Worm (Caenorhabditis elegans) whole organism, late embryonic: ENCODE results near the gene msp-78.

Experiments
- ama-1 ChIP-seq: fragments of 150-350 bp; optimal IDR thresholded peaks from 2 replicates; lab custom pipeline; 2014
- dve-1 ChIP-seq: sonication (generic microtip); optimal IDR thresholded peaks from 2 replicates; lab custom pipeline; 2017; ENCODE audit warnings: antibody characterized with exemption, mild to moderate bottlenecking, missing genetic modification characterization, missing compliant biosample characterization
- fkh-10 ChIP-seq: fragments of 150-350 bp; optimal IDR thresholded peaks from 2 replicates; lab custom pipeline; 2014; ENCODE audit warnings: missing biosample characterization, missing genetic modification reagents, missing genetic modification characterization
- hlh-6 ChIP-seq: sonication (generic microtip); optimal IDR thresholded peaks from 2 replicates; lab custom pipeline; 2016; ENCODE audit warnings: missing genotype, missing genetic modification characterization, missing compliant biosample characterization
- npax-4 ChIP-seq: sonication (generic microtip); optimal IDR thresholded peaks from 2 replicates; lab custom pipeline; 2016; ENCODE audit warnings: missing genetic modification characterization, missing compliant biosample characterization
- pha-4 ChIP-seq: fragments of 150-350 bp; optimal IDR thresholded peaks from 2 replicates; lab custom pipeline; 2018; ENCODE audit warnings: missing biosample characterization, missing genetic modification reagents, missing genetic modification characterization
- sox-4 ChIP-seq: sonication (generic microtip); optimal IDR thresholded peaks from 2 replicates; lab custom pipeline; 2017; ENCODE audit warnings: mild to moderate bottlenecking, missing genetic modification characterization, inconsistent platforms, missing compliant biosample characterization
- syd-9 ChIP-seq: sonication (generic microtip); optimal IDR thresholded peaks from 2 replicates; lab custom pipeline; 2016; ENCODE audit warnings: mild to moderate bottlenecking, missing genetic modification characterization, moderate library complexity, missing compliant biosample characterization
- unc-3 ChIP-seq, 2 experiments: fragments of 200-800 bp in 1 of 2; sonication (Bioruptor generic) in 1 of 2; sonication (generic microtip) in 1 of 2; conservative IDR thresholded peaks in 1 of 2; optimal IDR thresholded peaks in 1 of 2; 2 replicates each; pipeline versions ENCODE4 v1.3.6 to Lab custom; 2016 to 2022; ENCODE audit warnings: missing compliant biosample characterization in 2 of 2, missing genetic modification characterization in 2 of 2, missing genetic modification reagents in 1 of 2
- unc-86 ChIP-seq: sonication (generic microtip); optimal IDR thresholded peaks from 2 replicates; lab custom pipeline; 2016; ENCODE audit warnings: missing genetic modification characterization, missing compliant biosample characterization

DNA sequence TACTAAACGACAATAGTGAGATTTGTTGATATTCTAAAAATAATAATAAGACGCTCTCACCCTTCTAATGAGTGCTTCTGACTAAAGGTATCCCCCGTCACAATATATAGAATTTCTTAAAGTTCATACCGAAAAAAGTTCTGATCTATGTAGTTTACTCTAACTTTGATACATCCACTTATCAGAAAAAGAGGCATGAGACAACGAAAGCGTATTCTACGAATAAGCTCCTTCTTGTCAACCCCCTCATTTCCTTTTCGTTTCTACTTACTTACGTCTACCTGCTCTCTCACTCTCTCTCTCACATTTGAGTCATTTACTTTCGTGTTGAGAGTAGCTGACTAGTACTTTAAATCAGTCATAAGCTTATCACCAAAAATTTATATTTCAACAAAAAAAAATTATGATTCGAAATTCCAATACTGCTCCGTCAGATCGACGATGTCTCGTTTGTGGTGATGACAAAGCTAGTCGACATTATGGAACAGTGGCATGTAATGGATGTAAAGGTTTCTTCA, 44.3 kb upstream of the msp-78 start:
- TF ChIP-seq dve-1 (tag; lab: Kevin White, UChicago) (no peak), syd-9 (no peak), ama-1 (lab: Kevin White, UChicago) (no peak), fkh-10 (no peak), npax-4 (tag; lab: Kevin White, UChicago) (no peak), hlh-6 (tag; lab: Kevin White, UChicago) (no peak), sox-4 (tag; lab: Kevin White, UChicago) (no peak), unc-86 (tag; lab: Kevin White, UChicago) (no peak), pha-4 (tag; lab: Kevin White, UChicago) (no peak), unc-3 (GFP tag; conservative IDR thresholded peaks at IDR 0.05; lab: Robert Waterston, UW) (no peak), unc-3 (tag; optimal IDR thresholded peaks at IDR 0.05; lab: Kevin White, UChicago) (no peak)
